Worm (Caenorhabditis elegans): Measurements from ENCODE around the gene pqn-80.

DNA sequence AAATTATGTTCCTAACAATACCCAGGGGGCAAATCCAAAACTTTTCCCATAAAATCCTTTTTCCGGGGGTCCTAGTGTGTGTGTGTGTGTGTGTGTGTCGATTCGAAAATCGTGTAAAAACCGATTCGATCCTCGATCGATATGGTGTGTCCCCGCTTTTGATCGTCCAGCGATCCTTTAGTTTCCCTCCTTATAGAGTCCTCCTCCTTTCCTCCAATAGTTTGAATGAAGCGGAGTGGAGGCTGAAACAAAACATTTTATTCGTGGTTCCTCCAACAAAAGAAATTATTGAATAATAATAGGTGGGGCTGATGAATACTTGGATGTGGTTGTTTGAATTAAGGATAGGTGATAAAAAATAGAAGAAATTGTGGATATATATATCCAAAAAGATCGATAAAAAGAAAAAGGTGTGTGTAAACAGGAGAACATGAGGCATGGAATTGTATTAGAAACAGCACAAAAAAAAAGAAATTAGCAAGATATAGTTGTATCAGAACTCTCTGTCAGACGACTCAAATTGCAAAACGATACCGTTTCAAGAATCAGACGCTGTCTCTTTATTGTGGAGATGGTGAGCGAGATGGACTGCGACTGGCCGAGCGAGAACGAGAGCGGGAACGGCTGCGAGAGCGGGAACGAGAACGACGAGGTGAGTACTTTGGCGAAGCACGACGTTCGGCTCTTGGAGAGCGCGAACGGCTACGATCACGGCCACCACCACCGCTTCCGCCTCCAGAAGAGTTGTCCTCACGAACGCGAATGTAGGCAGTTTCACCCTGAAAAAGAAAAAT, 60.3 kb downstream of the pqn-80 start:
- TF ChIP-seq ceh-100 (GFP tag; IDR thresholded peaks at IDR 0.05) = no peak
- TF ChIP-seq dpl-1 (GFP tag; optimal IDR thresholded peaks at IDR 0.05) = no peak
- TF ChIP-seq madf-3 (GFP tag; IDR thresholded peaks at IDR 0.05) = peak; percentile 92
- TF ChIP-seq cebp-1 (GFP tag; IDR thresholded peaks at IDR 0.05) = no peak
- no peak for TF ChIP-seq cebp-1 (tag; optimal IDR thresholded peaks at IDR 0.05)
- peak; percentile 63 for TF ChIP-seq lin-26 (GFP tag; IDR thresholded peaks at IDR 0.05)
- no peak for TF ChIP-seq gei-17 (GFP tag; optimal IDR thresholded peaks at IDR 0.05)
- no peak for TF ChIP-seq F23B12.7 (tag; optimal IDR thresholded peaks at IDR 0.05; ENCODE audit: insufficient read depth)
- no peak for TF ChIP-seq ama-1 (optimal IDR thresholded peaks at IDR 0.05)
- TF ChIP-seq ama-1 (GFP tag; optimal IDR thresholded peaks at IDR 0.05) = peak in 1 of 2 experiments; percentile 23
- no peak for TF ChIP-seq hlh-26 (GFP tag; conservative IDR thresholded peaks at IDR 0.05)
- peak; percentile 53; the same call in 1 of the 2 replicates for TF ChIP-seq hsf-1 (GFP tag; IDR thresholded peaks at IDR 0.05)
- TF ChIP-seq egrh-3 (GFP tag; IDR thresholded peaks at IDR 0.05) = no peak
- TF ChIP-seq aptf-3 (GFP tag; IDR thresholded peaks at IDR 0.05) = 0 out of 2 replicates have a peak, but pooled peaks have one; percentile 72
- 0 out of 2 replicates have a peak, but pooled peaks have one; percentile 49 for TF ChIP-seq ztf-25 (GFP tag; IDR thresholded peaks at IDR 0.05)
- TF ChIP-seq Y56A3A.18 (GFP tag; IDR thresholded peaks at IDR 0.05) = no peak

Data from whole organism, young adult.